Fruit fly (Drosophila melanogaster) Kc167 (cell line): ENCODE data around the gene CG11703.

ENCODE experiments used
- h ChIP-seq: fragments of >200 bp; optimal IDR thresholded peaks from 3 replicates; lab custom pipeline; 2018; ENCODE audit warnings: missing external identifiers
- ttk ChIP-seq: sonication (Bioruptor generic); optimal IDR thresholded peaks from 2 replicates; lab custom pipeline; 2017; ENCODE audit warnings: missing external identifiers

DNA sequence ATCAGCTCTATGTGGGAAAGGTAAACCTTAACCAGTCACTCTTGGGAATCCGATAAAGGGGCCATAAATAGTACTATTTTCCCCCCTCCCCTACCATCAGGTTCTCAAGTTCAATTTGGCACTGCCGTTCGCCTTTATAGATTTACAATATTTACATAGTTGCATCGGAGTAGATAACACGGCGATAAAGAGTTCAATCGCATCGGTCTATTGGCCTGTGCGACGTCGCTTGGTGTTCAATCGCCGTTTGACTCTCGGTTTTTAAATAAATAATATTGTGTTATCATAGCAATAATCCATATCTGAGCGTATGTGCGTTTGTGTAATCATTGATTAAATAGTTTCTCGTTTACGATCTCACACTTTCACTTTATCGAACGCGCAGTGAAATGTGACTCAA lies 22.1 kb upstream of the CG11703 start:
- no peak for TF ChIP-seq ttk
- no peak for TF ChIP-seq h (lab: Kevin White, UChicago)
